Fruit fly (Drosophila melanogaster) S2 (cell line): ENCODE results near the gene CG18493.

ENCODE experiments used
- CG8478 ChIP-seq: fragments of >200 bp; optimal IDR thresholded peaks from 2 replicates; lab custom pipeline; 2018
- CTCF ChIP-seq, 2 experiments: fragments of >200 bp; optimal IDR thresholded peaks; 2 replicates each; lab custom pipeline; 2018

dm6 chr3R:19370693-19371092, 19.4 kb upstream of the CG18493 start:
- TF ChIP-seq CG8478 (lab: Kevin White, UChicago) (no peak), CTCF (optimal IDR thresholded peaks at IDR 0.05; lab: Kevin White, UChicago) (no peak)
